Worm (Caenorhabditis elegans) whole organism, L4 larva: Measurements from ENCODE around the gene cyp-25A1.

ENCODE experiments used
- F37D6.2 ChIP-seq: sonication (generic microtip); optimal IDR thresholded peaks from 2 replicates; lab custom pipeline; 2016; ENCODE audit warnings: mild to moderate bottlenecking, missing genetic modification characterization, missing compliant biosample characterization
- F44E2.7 ChIP-seq: fragments of 200-800 bp; sonication (Bioruptor generic); IDR thresholded peaks from 2 replicates; pipeline ENCODE4 v2.1.2; 2022; ENCODE audit warnings: missing genetic modification characterization, missing compliant biosample characterization
- T20F7.1 ChIP-seq: fragments of 200-800 bp; sonication (Bioruptor generic); optimal IDR thresholded peaks from 2 replicates; lab custom pipeline; 2018; ENCODE audit warnings: mild to moderate bottlenecking, missing genetic modification characterization, missing compliant biosample characterization
- T26A8.4 ChIP-seq: fragments of 200-800 bp; sonication (Bioruptor generic); IDR thresholded peaks from 2 replicates; pipeline ENCODE4 v1.3.6; 2022; ENCODE audit warnings: missing genetic modification characterization, missing compliant biosample characterization
- Y105C5A.15 ChIP-seq: fragments of 200-800 bp; sonication (Bioruptor generic); IDR thresholded peaks from 2 replicates; pipeline ENCODE4 v1.3.6; 2022; ENCODE audit warnings: missing genetic modification characterization, missing compliant biosample characterization
- Y48G9A.11 ChIP-seq: fragments of 200-800 bp; sonication (Bioruptor generic); IDR thresholded peaks from 2 replicates; pipeline ENCODE4 v1.3.6; 2022; ENCODE audit warnings: missing genetic modification reagents, missing genetic modification characterization, missing compliant biosample characterization
- Y5F2A.4 ChIP-seq: fragments of 200-800 bp; sonication (Bioruptor generic); optimal IDR thresholded peaks from 2 replicates; lab custom pipeline; 2018; ENCODE audit warnings: mild to moderate bottlenecking, missing genetic modification characterization, missing compliant biosample characterization
- ZK337.2 ChIP-seq: fragments of 200-800 bp; sonication (Bioruptor generic); IDR thresholded peaks from 2 replicates; pipeline ENCODE4 v1.3.6; 2022; ENCODE audit warnings: missing genetic modification reagents, missing genetic modification characterization, missing compliant biosample characterization
- ZK546.5 ChIP-seq, 2 experiments: sonication (generic microtip); optimal IDR thresholded peaks; 2 replicates each; lab custom pipeline; 2017; ENCODE audit warnings: missing biosample characterization in 2 of 2, missing genetic modification characterization in 2 of 2
- aha-1 ChIP-seq: fragments of 150-350 bp; peaks from one replicate; lab custom pipeline; 2014; ENCODE audit warnings: missing biosample characterization, missing genetic modification characterization
- ama-1 ChIP-seq: fragments of 150-350 bp; optimal IDR thresholded peaks from 2 replicates; lab custom pipeline; 2014; ENCODE audit warnings: inconsistent platforms, mixed read lengths
- attf-4 ChIP-seq: sonication (generic microtip); optimal IDR thresholded peaks from 3 replicates; lab custom pipeline; 2017; ENCODE audit warnings: missing biosample characterization, missing genetic modification characterization
- ceh-20 ChIP-seq: fragments of 200-800 bp; sonication (Bioruptor generic); IDR thresholded peaks from 2 replicates; pipeline ENCODE4 v1.3.6; 2022; ENCODE audit warnings: missing genetic modification reagents, missing genetic modification characterization, missing compliant biosample characterization
- ceh-82 ChIP-seq: sonication (generic microtip); optimal IDR thresholded peaks from 2 replicates; lab custom pipeline; 2017; ENCODE audit warnings: missing biosample characterization, missing genetic modification characterization
- daf-12 ChIP-seq: fragments of 150-350 bp; optimal IDR thresholded peaks from 2 replicates; lab custom pipeline; 2014; ENCODE audit warnings: missing biosample characterization, missing genetic modification reagents, missing genetic modification characterization
- daf-16 ChIP-seq, 3 experiments: sonication (generic microtip); optimal IDR thresholded peaks; 2 replicates each; lab custom pipeline; 2016 to 2017; ENCODE audit warnings: missing genetic modification characterization in 3 of 3, missing genetic modification reagents in 3 of 3, mild to moderate bottlenecking in 2 of 3, missing compliant biosample characterization in 2 of 3, missing biosample characterization in 1 of 3, moderate library complexity in 1 of 3
- daf-8 ChIP-seq: fragments of 200-800 bp; sonication (Bioruptor generic); IDR thresholded peaks from 2 replicates; pipeline ENCODE4 v1.3.6; 2022; ENCODE audit warnings: missing genetic modification characterization, missing compliant biosample characterization
- dmd-6 ChIP-seq: fragments of 200-800 bp; sonication (Bioruptor generic); IDR thresholded peaks from 2 replicates; pipeline ENCODE4 v1.3.6; 2022; ENCODE audit warnings: missing genetic modification reagents, missing genetic modification characterization, missing compliant biosample characterization
- dmd-8 ChIP-seq: fragments of 200-800 bp; sonication (Bioruptor generic); IDR thresholded peaks from 2 replicates; pipeline ENCODE4 v1.3.6; 2022; ENCODE audit warnings: missing genetic modification characterization, missing compliant biosample characterization
- dmd-9 ChIP-seq: fragments of 200-800 bp; sonication (Bioruptor generic); IDR thresholded peaks from 2 replicates; pipeline ENCODE4 v1.3.6; 2022; ENCODE audit warnings: missing genetic modification reagents, missing genetic modification characterization, missing compliant biosample characterization
- dpl-1 ChIP-seq: fragments of 150-350 bp; optimal IDR thresholded peaks from 2 replicates; lab custom pipeline; 2014; ENCODE audit warnings: missing biosample characterization, missing genetic modification reagents, missing genetic modification characterization
- dve-1 ChIP-seq: sonication (generic microtip); optimal IDR thresholded peaks from 2 replicates; lab custom pipeline; 2017; ENCODE audit warnings: antibody characterized with exemption, mild to moderate bottlenecking, missing genetic modification characterization, missing compliant biosample characterization; ENCODE audit not compliant: insufficient read depth
- egl-43 ChIP-seq: fragments of 200-800 bp; sonication (Bioruptor generic); IDR thresholded peaks from 2 replicates; pipeline ENCODE4 v1.3.6; 2022; ENCODE audit warnings: missing genetic modification reagents, missing genetic modification characterization, missing compliant biosample characterization
- gei-8 ChIP-seq: fragments of 200-800 bp; sonication (Bioruptor generic); optimal IDR thresholded peaks from 2 replicates; lab custom pipeline; 2018; ENCODE audit warnings: mild to moderate bottlenecking, missing genetic modification characterization, missing compliant biosample characterization
- hif-1 ChIP-seq, 2 experiments: sonication (generic microtip); optimal IDR thresholded peaks; 2 replicates each; lab custom pipeline; 2016 to 2017; ENCODE audit warnings: missing compliant biosample characterization in 2 of 2, missing genetic modification characterization in 2 of 2, missing genetic modification reagents in 2 of 2, missing genotype in 2 of 2, mild to moderate bottlenecking in 1 of 2
- hlh-11 ChIP-seq: fragments of 200-800 bp; sonication (Bioruptor generic); optimal IDR thresholded peaks from 2 replicates; lab custom pipeline; 2018; ENCODE audit warnings: mild to moderate bottlenecking, missing genetic modification characterization, missing compliant biosample characterization
- hlh-30 ChIP-seq: sonication (generic microtip); optimal IDR thresholded peaks from 2 replicates; lab custom pipeline; 2017; ENCODE audit warnings: antibody characterized with exemption, mild to moderate bottlenecking, missing genetic modification characterization, missing compliant biosample characterization; ENCODE audit not compliant: insufficient read depth
- hmg-1.1 ChIP-seq: fragments of 200-800 bp; sonication (Bioruptor generic); IDR thresholded peaks from 2 replicates; pipeline ENCODE4 v1.3.6; 2022; ENCODE audit warnings: missing genetic modification reagents, missing genetic modification characterization, missing compliant biosample characterization
- lin-1 ChIP-seq: fragments of 200-800 bp; sonication (Bioruptor generic); IDR thresholded peaks from 2 replicates; pipeline ENCODE4 v1.3.6; 2022; ENCODE audit warnings: missing genetic modification reagents, missing genetic modification characterization, missing compliant biosample characterization
- lin-13 ChIP-seq: fragments of 150-350 bp; optimal IDR thresholded peaks from 2 replicates; lab custom pipeline; 2014; ENCODE audit warnings: missing biosample characterization, missing genetic modification reagents, missing genetic modification characterization
- madf-9 ChIP-seq: fragments of 200-800 bp; sonication (Bioruptor generic); conservative IDR thresholded peaks from 2 replicates; pipeline ENCODE4 v1.3.6; 2022; ENCODE audit warnings: missing genetic modification reagents, missing genetic modification characterization, missing compliant biosample characterization
- mdl-1 ChIP-seq, 2 experiments: fragments of 150-350 bp in 1 of 2; sonication (generic microtip) in 1 of 2; optimal IDR thresholded peaks; 2 replicates each; lab custom pipeline; 2014 to 2017; ENCODE audit warnings: missing biosample characterization in 2 of 2, missing genetic modification characterization in 2 of 2
- mxl-3 ChIP-seq: fragments of 200-800 bp; sonication (Bioruptor generic); optimal IDR thresholded peaks from 2 replicates; lab custom pipeline; 2018; ENCODE audit warnings: mild to moderate bottlenecking, missing genetic modification characterization, missing compliant biosample characterization
- nhr-10 ChIP-seq: fragments of 150-350 bp; optimal IDR thresholded peaks from 2 replicates; lab custom pipeline; 2014; ENCODE audit warnings: missing biosample characterization, missing genetic modification characterization
- nhr-11 ChIP-seq: fragments of 150-350 bp; optimal IDR thresholded peaks from 2 replicates; lab custom pipeline; 2014; ENCODE audit warnings: missing biosample characterization, missing genetic modification characterization
- nhr-111 ChIP-seq: fragments of 200-800 bp; sonication (Bioruptor generic); optimal IDR thresholded peaks from 2 replicates; lab custom pipeline; 2018; ENCODE audit warnings: mild to moderate bottlenecking, missing genetic modification characterization, missing compliant biosample characterization
- nhr-28 ChIP-seq: fragments of 150-350 bp; optimal IDR thresholded peaks from 2 replicates; lab custom pipeline; 2014; ENCODE audit warnings: missing biosample characterization, missing genetic modification characterization
- nhr-41 ChIP-seq: fragments of 200-800 bp; sonication (Bioruptor generic); IDR thresholded peaks from 2 replicates; pipeline ENCODE4 v1.3.6; 2022; ENCODE audit warnings: missing genetic modification reagents, missing genetic modification characterization, missing compliant biosample characterization
- nhr-42 ChIP-seq: fragments of 200-800 bp; sonication (Bioruptor generic); IDR thresholded peaks from 2 replicates; pipeline ENCODE4 v1.3.6; 2022; ENCODE audit warnings: missing genetic modification characterization, missing compliant biosample characterization
- nhr-48 ChIP-seq: sonication (generic microtip); optimal IDR thresholded peaks from 2 replicates; lab custom pipeline; 2016; ENCODE audit warnings: mild to moderate bottlenecking, missing genetic modification characterization, missing compliant biosample characterization
- nhr-6 ChIP-seq: fragments of 150-350 bp; optimal IDR thresholded peaks from 2 replicates; lab custom pipeline; 2014; ENCODE audit warnings: missing biosample characterization, missing genetic modification characterization
- pqm-1 ChIP-seq: sonication (generic microtip); optimal IDR thresholded peaks from 2 replicates; lab custom pipeline; 2017; ENCODE audit warnings: missing biosample characterization, missing genetic modification characterization
- rbr-2 ChIP-seq: sonication (generic microtip); optimal IDR thresholded peaks from 2 replicates; lab custom pipeline; 2016; ENCODE audit warnings: missing genotype, missing genetic modification characterization, missing compliant biosample characterization
- spr-3 ChIP-seq: fragments of 200-800 bp; sonication (Bioruptor generic); optimal IDR thresholded peaks from 2 replicates; lab custom pipeline; 2018; ENCODE audit warnings: mild to moderate bottlenecking, missing genetic modification characterization, missing compliant biosample characterization
- unc-62 ChIP-seq, 3 experiments: fragments of 150-350 bp in 1 of 3; sonication (generic microtip); optimal IDR thresholded peaks in 2 of 3; peaks in 1 of 3; 1 replicate in 1 of 3; 2 replicates in 2 of 3; lab custom pipeline; 2014 to 2017; ENCODE audit warnings: missing biosample characterization in 3 of 3, missing genetic modification characterization in 3 of 3, missing genetic modification reagents in 3 of 3, missing genotype in 1 of 3
- zfp-3 ChIP-seq: fragments of 200-800 bp; sonication (Bioruptor generic); conservative IDR thresholded peaks from 2 replicates; pipeline ENCODE4 v1.3.6; 2022; ENCODE audit warnings: missing genetic modification reagents, missing genetic modification characterization, missing compliant biosample characterization

cyp-25A1 gene

ce11 chrIII:3875608-3876007 lies 43.2 kb downstream of the cyp-25A1 start (continued):
- TF ChIP-seq dve-1 (tag; lab: Kevin White, UChicago) (peak; percentile 81), zfp-3 (GFP tag; lab: Robert Waterston, UW) (no peak), hmg-1.1 (GFP tag; lab: Robert Waterston, UW) (no peak), daf-16 (GFP tag; optimal IDR thresholded peaks at IDR 0.05; lab: Kevin White, UChicago) (no peak), daf-16 (tag; optimal IDR thresholded peaks at IDR 0.05; lab: Kevin White, UChicago) (peak; percentile 60), ama-1 (lab: Kevin White, UChicago) (no peak), dmd-6 (GFP tag; lab: Robert Waterston, UW) (peak; percentile 42), daf-8 (no peak), madf-9 (GFP tag; lab: Robert Waterston, UW) (no peak), hlh-11 (tag; lab: Kevin White, UChicago) (peak; percentile 74), hlh-30 (tag; lab: Kevin White, UChicago) (peak; percentile 92), lin-13 (GFP tag; lab: Kevin White, UChicago) (peak; percentile 19), attf-4 (no peak), ceh-82 (no peak), Y105C5A.15 (GFP tag; lab: Robert Waterston, UW) (no peak), mdl-1 (tag; optimal IDR thresholded peaks at IDR 0.05; lab: Kevin White, UChicago) (peak in 1 of 2 experiments; percentile 6), nhr-42 (GFP tag; lab: Robert Waterston, UW) (no peak), ZK337.2 (no peak), unc-62 (GFP tag; optimal IDR thresholded peaks at IDR 0.05 in 1 of 2; lab: Kevin White, UChicago) (peak in 1 of 2 experiments; percentile 57), unc-62 (tag; optimal IDR thresholded peaks at IDR 0.05; lab: Kevin White, UChicago) (no peak), mxl-3 (GFP tag; lab: Kevin White, UChicago) (peak; percentile 33), nhr-10 (no peak), dpl-1 (peak; percentile 1), F37D6.2 (no peak), dmd-9 (no peak), daf-12 (tag; lab: Kevin White, UChicago) (no peak)

ce11 chrIII:3876197-3876897 lies 44.0 kb downstream of the cyp-25A1 start:
- TF ChIP-seq nhr-28, result peak; percentile 28
- no peak for TF ChIP-seq egl-43 (GFP tag; lab: Robert Waterston, UW)
- TF ChIP-seq Y5F2A.4 (GFP tag; lab: Kevin White, UChicago), result no peak
- no peak for TF ChIP-seq ceh-20 (GFP tag; lab: Robert Waterston, UW)
- no peak for TF ChIP-seq F44E2.7 (GFP tag; lab: Robert Waterston, UW)
- peak; percentile 41 for TF ChIP-seq pqm-1 (tag; lab: Kevin White, UChicago)
- no peak for TF ChIP-seq dmd-8
- no peak for TF ChIP-seq nhr-6
- TF ChIP-seq hlh-30 (tag; lab: Kevin White, UChicago), result no peak
- TF ChIP-seq dmd-6 (GFP tag; lab: Robert Waterston, UW), result peak; percentile 42
- no peak for TF ChIP-seq rbr-2
- no peak for TF ChIP-seq gei-8 (GFP tag; lab: Kevin White, UChicago)
- no peak for TF ChIP-seq mdl-1 (tag; optimal IDR thresholded peaks at IDR 0.05; lab: Kevin White, UChicago)
- no peak for TF ChIP-seq spr-3 (GFP tag; lab: Kevin White, UChicago)
- no peak for TF ChIP-seq lin-13 (GFP tag; lab: Kevin White, UChicago)
- TF ChIP-seq nhr-41, result no peak
- no peak for TF ChIP-seq T20F7.1 (GFP tag; lab: Kevin White, UChicago)
- no peak for TF ChIP-seq nhr-11
- no peak for TF ChIP-seq unc-62 (GFP tag; optimal IDR thresholded peaks at IDR 0.05 in 1 of 2; lab: Kevin White, UChicago)
- TF ChIP-seq unc-62 (tag; optimal IDR thresholded peaks at IDR 0.05; lab: Kevin White, UChicago), result no peak
- peak; percentile 16 for TF ChIP-seq dve-1 (tag; lab: Kevin White, UChicago)
- TF ChIP-seq hif-1 (tag; optimal IDR thresholded peaks at IDR 0.05; lab: Kevin White, UChicago), result no peak
- TF ChIP-seq T26A8.4 (GFP tag; lab: Robert Waterston, UW), result no peak
- TF ChIP-seq daf-12 (tag; lab: Kevin White, UChicago), result no peak
- TF ChIP-seq nhr-48 (tag; lab: Kevin White, UChicago), result no peak
- no peak for TF ChIP-seq ceh-82
- TF ChIP-seq ZK546.5 (tag; optimal IDR thresholded peaks at IDR 0.05; lab: Kevin White, UChicago), result no peak
- TF ChIP-seq aha-1 (tag; lab: Kevin White, UChicago), result peak; percentile 52
- no peak for TF ChIP-seq lin-1 (GFP tag; lab: Robert Waterston, UW)
- no peak for TF ChIP-seq Y48G9A.11
- TF ChIP-seq zfp-3 (GFP tag; lab: Robert Waterston, UW), result no peak
- TF ChIP-seq hlh-11 (tag; lab: Kevin White, UChicago), result no peak
- no peak for TF ChIP-seq nhr-111
- TF ChIP-seq daf-16 (GFP tag; optimal IDR thresholded peaks at IDR 0.05; lab: Kevin White, UChicago), result no peak
- TF ChIP-seq daf-16 (tag; optimal IDR thresholded peaks at IDR 0.05; lab: Kevin White, UChicago), result peak; percentile 3
